Fruit fly (Drosophila melanogaster) whole organism, embryonic: ENCODE data around the gene Dora.

Experiments used
- BEAF-32 ChIP-seq: fragments of 200-800 bp; sonication (Bioruptor generic); optimal IDR thresholded peaks from 3 replicates; lab custom pipeline; 2017; ENCODE audit warnings: missing biosample characterization, missing genetic modification characterization, mild to moderate bottlenecking, moderate library complexity, missing genetic modification reagents
- CG10267 ChIP-seq: fragments of 200-800 bp; sonication (Bioruptor generic); optimal IDR thresholded peaks from 2 replicates; lab custom pipeline; 2018; ENCODE audit warnings: missing biosample characterization, mild to moderate bottlenecking, missing genetic modification characterization, moderate library complexity
- CG10979 ChIP-seq: fragments of 200-800 bp; sonication (Bioruptor generic); optimal IDR thresholded peaks from 2 replicates; lab custom pipeline; 2018; ENCODE audit warnings: missing biosample characterization, mild to moderate bottlenecking, missing genetic modification characterization, moderate library complexity
- CG12155 ChIP-seq: fragments of 200-800 bp; sonication (Bioruptor generic); optimal IDR thresholded peaks from 3 replicates; lab custom pipeline; 2016; ENCODE audit warnings: missing biosample characterization, missing genetic modification characterization
- CG13287 ChIP-seq: fragments of 200-800 bp; sonication (Bioruptor generic); IDR thresholded peaks from 2 replicates; pipeline ENCODE4 v1.3.6; 2022; ENCODE audit warnings: missing biosample characterization, missing genetic modification characterization; ENCODE audit not compliant: partially characterized antibody
- CG13424 ChIP-seq: fragments of 200-800 bp; sonication (Bioruptor generic); optimal IDR thresholded peaks from 2 replicates; lab custom pipeline; 2019; ENCODE audit warnings: missing biosample characterization, mild to moderate bottlenecking, missing genetic modification characterization, moderate library complexity
- CG14860 ChIP-seq: fragments of 200-800 bp; sonication (Bioruptor generic); IDR thresholded peaks from 3 replicates; pipeline ENCODE4 v1.3.6; 2022; ENCODE audit warnings: missing biosample characterization, missing genetic modification characterization; ENCODE audit not compliant: partially characterized antibody
- CG15514 ChIP-seq: fragments of 200-800 bp; sonication (Bioruptor generic); optimal IDR thresholded peaks from 3 replicates; lab custom pipeline; 2017; ENCODE audit warnings: missing biosample characterization, missing genetic modification characterization, mild to moderate bottlenecking, moderate library complexity, missing genetic modification reagents
- CG16813 ChIP-seq: fragments of 200-800 bp; sonication (Bioruptor generic); IDR thresholded peaks from 3 replicates; pipeline ENCODE4 v1.3.6; 2022; ENCODE audit warnings: missing biosample characterization, missing genetic modification characterization; ENCODE audit not compliant: partially characterized antibody
- CG17361 ChIP-seq: fragments of 200-800 bp; sonication (Bioruptor generic); IDR thresholded peaks from 3 replicates; pipeline ENCODE4 v1.3.6; 2022; ENCODE audit warnings: missing biosample characterization, missing genetic modification characterization
- CG17802 ChIP-seq: fragments of 200-800 bp; sonication (Bioruptor generic); optimal IDR thresholded peaks from 2 replicates; lab custom pipeline; 2018; ENCODE audit warnings: missing biosample characterization, mild to moderate bottlenecking, missing genetic modification characterization, moderate library complexity
- CG18262 ChIP-seq: fragments of 200-800 bp; optimal IDR thresholded peaks from 3 replicates; lab custom pipeline; 2019; ENCODE audit warnings: missing biosample characterization, mild to moderate bottlenecking, missing genetic modification characterization, moderate library complexity
- CG2129 ChIP-seq: fragments of 200-800 bp; sonication (Bioruptor generic); IDR thresholded peaks from 2 replicates; pipeline ENCODE4 v1.3.6; 2022; ENCODE audit warnings: missing biosample characterization, missing genetic modification characterization; ENCODE audit not compliant: partially characterized antibody
- CG32532 ChIP-seq: fragments of 200-800 bp; sonication (Bioruptor generic); IDR thresholded peaks from 2 replicates; pipeline ENCODE4 v1.3.6; 2022; ENCODE audit warnings: missing biosample characterization, missing genetic modification characterization
- CG33557 ChIP-seq: fragments of 200-800 bp; sonication (Bioruptor generic); optimal IDR thresholded peaks from 2 replicates; lab custom pipeline; 2019; ENCODE audit warnings: missing biosample characterization, mild to moderate bottlenecking, missing genetic modification characterization, moderate library complexity
- CG7357 ChIP-seq: fragments of 200-800 bp; sonication (Bioruptor generic); IDR thresholded peaks from 3 replicates; pipeline ENCODE4 v1.3.6; 2022; ENCODE audit warnings: missing biosample characterization, missing genetic modification characterization
- CHES-1-like ChIP-seq: fragments of 200-800 bp; sonication (Bioruptor generic); optimal IDR thresholded peaks from 2 replicates; lab custom pipeline; 2016; ENCODE audit warnings: missing biosample characterization, missing genetic modification characterization
- CkIIα-i1 ChIP-seq: fragments of 200-800 bp; sonication (Bioruptor generic); IDR thresholded peaks from 2 replicates; pipeline ENCODE4 v1.3.6; 2022; ENCODE audit warnings: missing biosample characterization, missing genetic modification characterization
- D19A ChIP-seq: fragments of 200-800 bp; optimal IDR thresholded peaks from 3 replicates; lab custom pipeline; 2019; ENCODE audit warnings: missing biosample characterization, mild to moderate bottlenecking, missing genetic modification characterization, moderate library complexity
- Dip2 ChIP-seq: fragments of 200-800 bp; sonication (Bioruptor generic); IDR thresholded peaks from 2 replicates; pipeline ENCODE4 v1.3.6; 2022; ENCODE audit warnings: missing biosample characterization, missing genetic modification characterization
- Doc3 ChIP-seq: fragments of 200-800 bp; sonication (Bioruptor generic); IDR thresholded peaks from 3 replicates; pipeline ENCODE4 v1.3.6; 2022; ENCODE audit warnings: missing biosample characterization, missing genetic modification characterization; ENCODE audit not compliant: partially characterized antibody
- HLH4C ChIP-seq: fragments of 200-800 bp; sonication (Bioruptor generic); IDR thresholded peaks from 3 replicates; pipeline ENCODE4 v1.3.6; 2022; ENCODE audit warnings: missing biosample characterization, missing genetic modification characterization; ENCODE audit not compliant: partially characterized antibody
- Mrtf ChIP-seq: fragments of 200-800 bp; sonication (Bioruptor generic); IDR thresholded peaks from 3 replicates; pipeline ENCODE4 v1.3.6; 2022; ENCODE audit warnings: missing biosample characterization, missing genetic modification characterization
- Oaz ChIP-seq: fragments of 200-800 bp; sonication (Bioruptor generic); IDR thresholded peaks from 2 replicates; pipeline ENCODE4 v1.3.6; 2022; ENCODE audit warnings: missing biosample characterization, missing genetic modification characterization
- PHDP ChIP-seq: fragments of 200-800 bp; sonication (Bioruptor generic); optimal IDR thresholded peaks from 3 replicates; lab custom pipeline; 2018; ENCODE audit warnings: missing biosample characterization, mild to moderate bottlenecking, missing genetic modification characterization, moderate library complexity
- Ptx1 ChIP-seq: fragments of 200-800 bp; sonication (Bioruptor generic); IDR thresholded peaks from 2 replicates; pipeline ENCODE4 v1.3.6; 2022; ENCODE audit warnings: missing biosample characterization, missing genetic modification characterization
- Six4 ChIP-seq: fragments of 200-800 bp; sonication (Bioruptor generic); optimal IDR thresholded peaks from 2 replicates; lab custom pipeline; 2016; ENCODE audit warnings: missing biosample characterization, missing genetic modification characterization
- Sry-δ ChIP-seq: fragments of 200-800 bp; sonication (Bioruptor generic); optimal IDR thresholded peaks from 2 replicates; lab custom pipeline; 2016; ENCODE audit warnings: missing biosample characterization, missing genetic modification characterization
- Xbp1 ChIP-seq: fragments of 200-800 bp; sonication (Bioruptor generic); optimal IDR thresholded peaks from 3 replicates; lab custom pipeline; 2016; ENCODE audit warnings: missing biosample characterization, mild to moderate bottlenecking, missing genetic modification characterization
- YL-1 ChIP-seq: fragments of 200-800 bp; sonication (Bioruptor generic); optimal IDR thresholded peaks from 3 replicates; lab custom pipeline; 2017; ENCODE audit warnings: missing biosample characterization, mild to moderate bottlenecking, missing genetic modification characterization
- bbx ChIP-seq: fragments of 200-800 bp; sonication (Bioruptor generic); IDR thresholded peaks from 2 replicates; pipeline ENCODE4 v1.3.6; 2022; ENCODE audit warnings: missing biosample characterization, missing genetic modification characterization; ENCODE audit not compliant: partially characterized antibody
- eyg ChIP-seq: fragments of 200-800 bp; sonication (Bioruptor generic); optimal IDR thresholded peaks from 3 replicates; lab custom pipeline; 2016; ENCODE audit warnings: missing biosample characterization, missing genetic modification characterization
- gem ChIP-seq: fragments of 200-800 bp; sonication (Bioruptor generic); optimal IDR thresholded peaks from 2 replicates; lab custom pipeline; 2019; ENCODE audit warnings: missing biosample characterization, mild to moderate bottlenecking, missing genetic modification characterization, moderate library complexity
- hb ChIP-seq: fragments of 200-800 bp; sonication (Bioruptor generic); IDR thresholded peaks from 3 replicates; pipeline ENCODE4 v1.3.6; 2022; ENCODE audit warnings: missing biosample characterization, missing genetic modification characterization; ENCODE audit not compliant: partially characterized antibody
- lmd ChIP-seq: fragments of 200-800 bp; sonication (Bioruptor generic); IDR thresholded peaks from 2 replicates; pipeline ENCODE4 v1.3.6; 2022; ENCODE audit warnings: missing biosample characterization, missing genetic modification characterization
- maf-S ChIP-seq: fragments of 200-800 bp; sonication (Bioruptor generic); optimal IDR thresholded peaks from 2 replicates; lab custom pipeline; 2016; ENCODE audit warnings: missing biosample characterization, missing genetic modification characterization
- mam ChIP-seq: fragments of 200-800 bp; sonication (Bioruptor generic); optimal IDR thresholded peaks from 3 replicates; lab custom pipeline; 2016; ENCODE audit warnings: missing biosample characterization, missing genetic modification characterization
- nmo ChIP-seq: fragments of 200-800 bp; sonication (Bioruptor generic); optimal IDR thresholded peaks from 2 replicates; lab custom pipeline; 2018; ENCODE audit warnings: missing biosample characterization, mild to moderate bottlenecking, missing genetic modification characterization, moderate library complexity
- pan ChIP-seq, 4 experiments: fragments of >200 bp in 3 of 4; fragments of 200-800 bp in 1 of 4; sonication (Bioruptor generic) in 1 of 4; optimal IDR thresholded peaks in 3 of 4; IDR thresholded peaks in 1 of 4; 2 replicates each; pipeline versions ENCODE4 v1.3.6 to Lab custom; 2017 to 2022; ENCODE audit warnings: missing biosample characterization in 2 of 4, missing genetic modification characterization in 2 of 4, mixed read lengths in 1 of 4
- phol ChIP-seq: fragments of 200-800 bp; sonication (Bioruptor generic); optimal IDR thresholded peaks from 3 replicates; lab custom pipeline; 2018; ENCODE audit warnings: missing biosample characterization, mild to moderate bottlenecking, missing genetic modification characterization, moderate library complexity
- pros ChIP-seq: fragments of 200-800 bp; sonication (Bioruptor generic); optimal IDR thresholded peaks from 3 replicates; lab custom pipeline; 2019; ENCODE audit warnings: missing biosample characterization, mild to moderate bottlenecking, missing genetic modification characterization, moderate library complexity
- pum ChIP-seq: fragments of 200-800 bp; sonication (Bioruptor generic); optimal IDR thresholded peaks from 2 replicates; lab custom pipeline; 2016; ENCODE audit warnings: missing biosample characterization, missing genetic modification characterization
- pzg ChIP-seq: fragments of 200-800 bp; sonication (Bioruptor generic); optimal IDR thresholded peaks from 3 replicates; lab custom pipeline; 2018; ENCODE audit warnings: missing biosample characterization, mild to moderate bottlenecking, missing genetic modification characterization, moderate library complexity
- sna ChIP-seq: fragments of 200-800 bp; sonication (Bioruptor generic); IDR thresholded peaks from 2 replicates; pipeline ENCODE4 v1.3.6; 2022; ENCODE audit warnings: missing biosample characterization, missing genetic modification characterization; ENCODE audit not compliant: partially characterized antibody
- trem ChIP-seq: fragments of 200-800 bp; optimal IDR thresholded peaks from 3 replicates; lab custom pipeline; 2019; ENCODE audit warnings: missing biosample characterization, mild to moderate bottlenecking, missing genetic modification characterization, moderate library complexity
- unpg ChIP-seq: fragments of 200-800 bp; sonication (Bioruptor generic); optimal IDR thresholded peaks from 3 replicates; lab custom pipeline; 2018; ENCODE audit warnings: missing biosample characterization, mild to moderate bottlenecking, missing genetic modification characterization, moderate library complexity
- wdn ChIP-seq: fragments of 200-800 bp; sonication (Bioruptor generic); IDR thresholded peaks from 2 replicates; pipeline ENCODE4 v1.3.6; 2022; ENCODE audit warnings: missing biosample characterization, missing genetic modification characterization
- zen2 ChIP-seq: fragments of 200-800 bp; sonication (Bioruptor generic); IDR thresholded peaks from 3 replicates; pipeline ENCODE4 v1.3.6; 2022; ENCODE audit warnings: missing biosample characterization, missing genetic modification characterization; ENCODE audit not compliant: partially characterized antibody

Gene Dora

dm6 chrX:18857916-18858315, 5.8 kb upstream of the Dora start, which contains the start of gene Usp39 (continued):
- TF ChIP-seq CG14860 (GFP tag; lab: Robert Waterston, UW): peak; percentile 61; the same call in 2 of the 3 replicates
- TF ChIP-seq CG18262 (tag; lab: Kevin White, UChicago): no peak
- TF ChIP-seq phol (tag; lab: Kevin White, UChicago): peak; percentile 55
- TF ChIP-seq mam (GFP tag; lab: Kevin White, UChicago): peak; percentile 22
- peak; percentile 47 for TF ChIP-seq Sry-δ (GFP tag; lab: Kevin White, UChicago)
- 0 out of 3 replicates have a peak, but pooled peaks have one; percentile 24 for TF ChIP-seq Doc3 (GFP tag; lab: Robert Waterston, UW)
- TF ChIP-seq pan (optimal IDR thresholded peaks at IDR 0.05; lab: Kevin White, UChicago): no peak
- TF ChIP-seq pan (GFP tag; optimal IDR thresholded peaks at IDR 0.05 in 1 of 2, IDR thresholded peaks at IDR 0.05 in 1 of 2): peak in 1 of 2 experiments; percentile 19
- TF ChIP-seq CG12155 (GFP tag; lab: Kevin White, UChicago): peak; percentile 15
- TF ChIP-seq HLH4C (GFP tag; lab: Robert Waterston, UW): peak; percentile 75
- TF ChIP-seq pzg (GFP tag; lab: Kevin White, UChicago): peak; percentile 49
- peak; percentile 61 for TF ChIP-seq BEAF-32 (GFP tag; lab: Kevin White, UChicago)
- TF ChIP-seq CG17802 (tag; lab: Kevin White, UChicago): peak; percentile 92
- TF ChIP-seq Mrtf (GFP tag; lab: Robert Waterston, UW): no peak
- peak; percentile 66 for TF ChIP-seq bbx (GFP tag; lab: Robert Waterston, UW)
- TF ChIP-seq Oaz (GFP tag; lab: Robert Waterston, UW): no peak
- peak; percentile 35 for TF ChIP-seq YL-1
- TF ChIP-seq Six4: no peak
- TF ChIP-seq CG16813 (GFP tag; lab: Robert Waterston, UW): peak; percentile 59
- TF ChIP-seq CG33557: no peak
- TF ChIP-seq CkIIα-i1: no peak
- TF ChIP-seq CG10979: peak; percentile 4
- peak; percentile 24; the same call in 1 of the 2 replicates for TF ChIP-seq Ptx1 (GFP tag; lab: Robert Waterston, UW)
- TF ChIP-seq D19A: no peak
- no peak for TF ChIP-seq pros (GFP tag; lab: Kevin White, UChicago)
- TF ChIP-seq wdn (GFP tag; lab: Robert Waterston, UW): no peak
- TF ChIP-seq unpg: peak; percentile 33
- 0 out of 3 replicates have a peak, but pooled peaks have one; percentile 53 for TF ChIP-seq hb (GFP tag; lab: Robert Waterston, UW)
- peak; percentile 68 for TF ChIP-seq gem (tag; lab: Kevin White, UChicago)
- 0 out of 2 replicates have a peak, but pooled peaks have one; percentile 27 for TF ChIP-seq sna (GFP tag; lab: Robert Waterston, UW)
- peak; percentile 99 for TF ChIP-seq CG7357 (GFP tag; lab: Robert Waterston, UW)
- TF ChIP-seq Xbp1 (GFP tag; lab: Kevin White, UChicago): peak; percentile 50
- peak; percentile 19 for TF ChIP-seq CHES-1-like (GFP tag; lab: Kevin White, UChicago)
- TF ChIP-seq CG17361: peak; percentile 61; the same call in 2 of the 3 replicates
- TF ChIP-seq trem (tag; lab: Kevin White, UChicago): peak; percentile 13
- no peak for TF ChIP-seq maf-S (GFP tag; lab: Kevin White, UChicago)
- TF ChIP-seq PHDP: peak; percentile 17
- peak; percentile 53 for TF ChIP-seq CG13287 (GFP tag; lab: Robert Waterston, UW)
- 0 out of 2 replicates have a peak, but pooled peaks have one; percentile 23 for TF ChIP-seq CG32532 (GFP tag; lab: Robert Waterston, UW)
- TF ChIP-seq eyg (GFP tag; lab: Kevin White, UChicago): no peak
- TF ChIP-seq lmd (GFP tag; lab: Robert Waterston, UW): peak; percentile 36; the same call in 1 of the 2 replicates
- peak; percentile 24; the same call in 1 of the 2 replicates for TF ChIP-seq CG2129
- TF ChIP-seq CG15514 (GFP tag; lab: Kevin White, UChicago): peak; percentile 56
- TF ChIP-seq CG10267: peak; percentile 38
- no peak for TF ChIP-seq Dip2
- peak; percentile 38 for TF ChIP-seq CG13424 (tag; lab: Kevin White, UChicago)
- TF ChIP-seq pum (GFP tag; lab: Kevin White, UChicago): no peak
- peak; percentile 51 for TF ChIP-seq nmo
- TF ChIP-seq zen2 (GFP tag; lab: Robert Waterston, UW): peak; percentile 12; the same call in 1 of the 3 replicates
